Worm (Caenorhabditis elegans) whole organism, mixed stage, embryonic: ENCODE results near the gene clec-198.

Source experiments
- bed-3 ChIP-seq: fragments of 200-800 bp; sonication (Bioruptor generic); optimal IDR thresholded peaks from 3 replicates; lab custom pipeline; 2018; ENCODE audit warnings: mild to moderate bottlenecking, missing genetic modification characterization, moderate library complexity, missing compliant biosample characterization
- nhr-237 ChIP-seq: fragments of 150-350 bp; optimal IDR thresholded peaks from 2 replicates; lab custom pipeline; 2014; ENCODE audit warnings: missing biosample characterization, missing genetic modification characterization
- pha-4 ChIP-seq: fragments of 150-350 bp; optimal IDR thresholded peaks from 2 replicates; lab custom pipeline; 2018; ENCODE audit warnings: missing biosample characterization, missing genetic modification reagents, missing genetic modification characterization
- snpc-4 ChIP-seq: fragments of 150-350 bp; optimal IDR thresholded peaks from 2 replicates; lab custom pipeline; 2014; ENCODE audit warnings: missing biosample characterization, missing genetic modification characterization
- zip-8 ChIP-seq: fragments of 150-350 bp; optimal IDR thresholded peaks from 2 replicates; lab custom pipeline; 2014; ENCODE audit warnings: missing biosample characterization, missing genetic modification characterization

- no peak for TF ChIP-seq snpc-4 (tag; lab: Kevin White, UChicago)
- TF ChIP-seq bed-3 (GFP tag; lab: Kevin White, UChicago), result no peak
- TF ChIP-seq nhr-237 (tag; lab: Kevin White, UChicago), result no peak
- TF ChIP-seq zip-8 (tag; lab: Kevin White, UChicago), result no peak
- no peak for TF ChIP-seq pha-4 (tag; lab: Kevin White, UChicago)
These were observed 15.8 kb upstream of the clec-198 start, which contains the start of gene C49C3.6 for ce11 chrIV:17331100-17331577.
